Fruit fly (Drosophila melanogaster): Measurements from ENCODE around the gene CG18231.

DNA sequence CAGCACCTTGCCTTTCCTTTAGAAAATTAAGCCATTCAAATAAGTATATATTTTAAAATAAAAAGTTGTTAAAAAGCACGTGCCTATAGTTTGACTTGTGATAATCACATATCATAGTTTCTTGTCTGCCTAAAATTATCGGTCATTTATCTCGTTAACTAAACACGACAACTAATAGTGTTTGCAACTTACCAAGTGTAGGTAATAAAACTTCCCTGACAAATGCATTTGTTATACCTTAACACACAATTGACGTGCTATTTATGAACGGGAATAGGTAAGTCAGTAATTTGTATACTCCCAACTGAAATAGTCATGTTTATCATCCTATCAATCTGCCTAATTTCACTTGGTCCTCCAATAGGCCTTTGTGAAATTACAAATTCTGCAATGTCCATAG lies 4.1 kb upstream of the CG18231 start, which contains the start of gene CG18234:
- TF ChIP-seq CG34367 (tag; optimal IDR thresholded peaks at IDR 0.05) (no peak), Pif1B (GFP tag; optimal IDR thresholded peaks at IDR 0.05) (no peak), fd96Ca (GFP tag; IDR thresholded peaks at IDR 0.05) (no peak), Snoo (tag; optimal IDR thresholded peaks at IDR 0.05) (no peak), D1 (tag; optimal IDR thresholded peaks at IDR 0.05) (no peak), CG10348 (GFP tag; IDR thresholded peaks at IDR 0.05) (no peak), CG17806 (tag; optimal IDR thresholded peaks at IDR 0.05) (no peak), CG8159 (tag; optimal IDR thresholded peaks at IDR 0.05) (no peak), CG15710 (tag; optimal IDR thresholded peaks at IDR 0.05) (no peak), gl (tag; optimal IDR thresholded peaks at IDR 0.05) (no peak), CG13204 (GFP tag; optimal IDR thresholded peaks at IDR 0.05) (no peak), CG32121 (GFP tag; IDR thresholded peaks at IDR 0.05) (no peak), Pif1A (GFP tag; optimal IDR thresholded peaks at IDR 0.05) (no peak)
